Worm (Caenorhabditis elegans) whole organism, midembryonic: ENCODE measurements around the gene C14A4.9.

ENCODE experiments used
- med-1 ChIP-seq: sonication (generic microtip); optimal IDR thresholded peaks from 2 replicates; lab custom pipeline; 2017; ENCODE audit warnings: missing genetic modification characterization, mild to moderate bottlenecking, missing compliant biosample characterization, antibody characterized with exemption, missing genetic modification reagents; ENCODE audit not compliant: insufficient read depth
- tab-1 ChIP-seq: fragments of 200-800 bp; sonication (Bioruptor generic); IDR thresholded peaks from 2 replicates; pipeline ENCODE4 v1.3.6; 2022; ENCODE audit warnings: missing genetic modification characterization, missing compliant biosample characterization

DNA sequence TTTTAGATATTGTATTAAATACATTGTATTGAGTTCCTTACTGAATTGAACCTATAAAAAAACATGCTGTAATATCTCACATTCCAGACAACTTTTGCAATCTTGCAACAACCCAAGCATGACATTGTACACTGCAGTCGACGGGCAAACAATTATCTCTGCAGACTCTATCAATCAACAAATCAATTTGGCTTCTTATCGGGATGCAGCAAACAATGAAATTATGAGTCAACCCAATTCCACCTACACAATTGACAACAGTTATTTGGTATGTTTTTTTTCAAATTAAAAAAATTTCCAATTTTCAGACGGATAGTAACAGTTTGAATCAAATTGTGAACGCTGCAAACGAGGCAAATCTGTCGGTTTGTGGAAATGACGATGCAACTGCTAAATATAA, 31.8 kb downstream of the C14A4.9 start:
- no peak for TF ChIP-seq tab-1
- TF ChIP-seq med-1, result no peak
